Fruit fly (Drosophila melanogaster) whole organism, wandering third instar larva: ENCODE data around the gene ric8a.

Source experiments
- Abd-B ChIP-seq: fragments of >200 bp; optimal IDR thresholded peaks from 2 replicates; lab custom pipeline; 2017; ENCODE audit warnings: missing biosample characterization, missing genetic modification characterization
- CrebA ChIP-seq: fragments of 200-800 bp; sonication (Bioruptor generic); optimal IDR thresholded peaks from 2 replicates; lab custom pipeline; 2016; ENCODE audit warnings: missing biosample characterization, mild to moderate bottlenecking, missing genetic modification characterization, borderline replicate concordance
- Hr78 ChIP-seq: fragments of >200 bp; optimal IDR thresholded peaks from 2 replicates; lab custom pipeline; 2017; ENCODE audit warnings: missing biosample characterization, missing genetic modification characterization
- Myc ChIP-seq: fragments of >200 bp; optimal IDR thresholded peaks from 2 replicates; lab custom pipeline; 2017
- N ChIP-seq: fragments of >200 bp; optimal IDR thresholded peaks from 2 replicates; lab custom pipeline; 2018; ENCODE audit warnings: missing biosample characterization, missing external identifiers, missing genetic modification characterization
- OdsH ChIP-seq: fragments of 200-800 bp; sonication (Bioruptor generic); optimal IDR thresholded peaks from 2 replicates; lab custom pipeline; 2016; ENCODE audit warnings: missing biosample characterization, mild to moderate bottlenecking, missing genetic modification characterization
- Rel ChIP-seq, 2 experiments: fragments of 200-800 bp; sonication (Bioruptor generic) in 1 of 2; optimal IDR thresholded peaks; 2 replicates in 1 of 2; 3 replicates in 1 of 2; lab custom pipeline; 2016 to 2019; ENCODE audit warnings: mild to moderate bottlenecking in 2 of 2, missing biosample characterization in 2 of 2, missing genetic modification characterization in 2 of 2, moderate library complexity in 1 of 2
- dmrt93B ChIP-seq: fragments of 200-800 bp; sonication (Bioruptor generic); optimal IDR thresholded peaks from 2 replicates; lab custom pipeline; 2018; ENCODE audit warnings: missing biosample characterization, mild to moderate bottlenecking, missing genetic modification characterization
- ey ChIP-seq: fragments of 200-800 bp; sonication (Bioruptor generic); optimal IDR thresholded peaks from 2 replicates; lab custom pipeline; 2016; ENCODE audit warnings: missing biosample characterization, missing genetic modification characterization
- h ChIP-seq: fragments of 200-800 bp; sonication (Bioruptor generic); optimal IDR thresholded peaks from 3 replicates; lab custom pipeline; 2016; ENCODE audit warnings: missing biosample characterization, mild to moderate bottlenecking, missing genetic modification characterization
- psq ChIP-seq: fragments of 200-800 bp; sonication (Bioruptor generic); optimal IDR thresholded peaks from 3 replicates; lab custom pipeline; 2017; ENCODE audit warnings: missing biosample characterization, mild to moderate bottlenecking, missing genetic modification characterization, moderate library complexity

dm6 chrX:9224423-9224822 is 31.5 kb upstream of the ric8a start:
- TF ChIP-seq N (GFP tag; lab: Kevin White, UChicago): no peak
- TF ChIP-seq dmrt93B (GFP tag; lab: Kevin White, UChicago): no peak
- TF ChIP-seq Hr78 (GFP tag; lab: Kevin White, UChicago): no peak
- no peak for TF ChIP-seq OdsH (GFP tag; lab: Kevin White, UChicago)
- TF ChIP-seq ey (GFP tag; lab: Kevin White, UChicago): no peak
- no peak for TF ChIP-seq psq
- TF ChIP-seq Rel (GFP tag; optimal IDR thresholded peaks at IDR 0.05; lab: Kevin White, UChicago): no peak
- no peak for TF ChIP-seq Rel (tag; optimal IDR thresholded peaks at IDR 0.05; lab: Kevin White, UChicago)
- no peak for TF ChIP-seq Myc (lab: Kevin White, UChicago)
- no peak for TF ChIP-seq CrebA (GFP tag; lab: Kevin White, UChicago)
- no peak for TF ChIP-seq h (GFP tag; lab: Kevin White, UChicago)
- TF ChIP-seq Abd-B (GFP tag; lab: Kevin White, UChicago): no peak
